Worm (Caenorhabditis elegans): Measurements from ENCODE around the gene glb-15.
A peak's percentile ranks its signal among the peaks of the same experiment; 100 is the strongest.

The glb-15 gene

DNA sequence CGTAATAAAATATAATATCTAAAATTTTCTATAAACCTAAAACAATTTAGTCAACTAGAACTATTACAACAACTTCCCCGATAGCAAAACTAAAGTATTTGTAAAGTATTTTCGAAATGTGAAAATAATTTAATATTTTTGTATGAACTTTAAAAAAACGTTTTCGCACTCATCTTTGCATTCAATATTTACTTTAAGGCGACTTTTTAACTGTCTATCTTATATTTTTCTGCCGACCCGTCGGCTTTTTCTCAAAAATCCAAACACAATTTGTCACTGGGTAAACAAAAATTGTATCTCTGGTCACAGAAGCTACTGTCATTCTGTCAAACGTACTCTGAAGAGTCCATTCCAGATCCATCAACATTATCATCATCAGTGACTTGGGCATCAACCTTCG is 12.8 kb downstream of the glb-15 start:
- TF ChIP-seq ztf-1 (GFP tag; conservative IDR thresholded peaks at IDR 0.05), result no peak
- peak; percentile 11 for TF ChIP-seq nhr-129 (tag; optimal IDR thresholded peaks at IDR 0.05)
- TF ChIP-seq unc-39 (tag; optimal IDR thresholded peaks at IDR 0.05), result no peak
- peak; percentile 27 for TF ChIP-seq F13H6.1 (tag; optimal IDR thresholded peaks at IDR 0.05)
- TF ChIP-seq fos-1 (tag; optimal IDR thresholded peaks at IDR 0.05), result no peak

DNA sequence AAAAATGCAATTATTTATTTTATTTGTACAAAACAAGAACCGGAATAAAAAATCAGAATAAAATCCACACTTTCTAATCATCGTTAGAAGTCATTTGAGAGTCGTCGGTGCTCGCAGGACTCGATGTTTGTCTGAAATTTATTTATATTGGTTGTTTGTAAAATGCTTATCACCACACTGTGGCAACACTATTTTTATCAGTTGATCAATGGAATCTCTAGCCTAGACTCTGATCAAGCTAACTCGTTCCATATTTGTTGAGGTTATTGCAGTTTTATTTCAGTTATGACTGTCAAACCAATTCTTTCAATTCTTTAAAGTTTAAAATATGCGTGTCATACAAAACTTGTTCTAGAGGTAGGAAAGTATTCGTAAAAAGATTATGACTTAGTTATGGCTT is 13.6 kb downstream of the glb-15 start, which contains the start of gene dhs-20:
Gene dhs-20 (minus strand): TSS at position 80 of the 400 bp plus-strand sequence.
- no peak for TF ChIP-seq sma-3 (GFP tag; optimal IDR thresholded peaks at IDR 0.05)
- TF ChIP-seq Y55F3AM.14 (GFP tag; optimal IDR thresholded peaks at IDR 0.05), result no peak
- no peak for TF ChIP-seq nhr-25 (tag; optimal IDR thresholded peaks at IDR 0.05)
- TF ChIP-seq nhr-10 (tag; optimal IDR thresholded peaks at IDR 0.05), result no peak
- TF ChIP-seq peb-1 (tag; optimal IDR thresholded peaks at IDR 0.05), result no peak
- TF ChIP-seq sma-9 (GFP tag; optimal IDR thresholded peaks at IDR 0.05), result peak; percentile 47
- no peak for TF ChIP-seq sma-9 (tag; optimal IDR thresholded peaks at IDR 0.05)
- TF ChIP-seq fos-1 (tag; optimal IDR thresholded peaks at IDR 0.05), result peak; percentile 51
- TF ChIP-seq nhr-12 (tag; optimal IDR thresholded peaks at IDR 0.05), result no peak
- no peak for TF ChIP-seq nhr-77 (tag; optimal IDR thresholded peaks at IDR 0.05)
- no peak for TF ChIP-seq aly-2 (tag; optimal IDR thresholded peaks at IDR 0.05)
- no peak for TF ChIP-seq snpc-4 (tag; optimal IDR thresholded peaks at IDR 0.05)
- no peak for TF ChIP-seq ama-1 (optimal IDR thresholded peaks at IDR 0.05)

ce11 chrV:11600800-11601199 is 17.3 kb downstream of the glb-15 start, which contains the start of gene F35B12.9:
Gene F35B12.9 (plus strand): TSS chrV:11601171.
- TF ChIP-seq skn-1 (tag; optimal IDR thresholded peaks at IDR 0.05) (no peak), elt-1 (tag; optimal IDR thresholded peaks at IDR 0.05) (no peak), nhr-25 (tag; optimal IDR thresholded peaks at IDR 0.05) (no peak), unc-55 (GFP tag; optimal IDR thresholded peaks at IDR 0.05) (no peak), nhr-21 (tag; optimal IDR thresholded peaks at IDR 0.05) (no peak), nhr-10 (tag; optimal IDR thresholded peaks at IDR 0.05) (no peak), ztf-4 (tag; optimal IDR thresholded peaks at IDR 0.05) (no peak), ztf-11 (tag; optimal IDR thresholded peaks at IDR 0.05) (no peak), sma-3 (GFP tag; optimal IDR thresholded peaks at IDR 0.05) (no peak), mbf-1 (tag; optimal IDR thresholded peaks at IDR 0.05) (no peak), ceh-16 (tag; optimal IDR thresholded peaks at IDR 0.05) (no peak), nhr-11 (tag; optimal IDR thresholded peaks at IDR 0.05) (no peak), nhr-6 (tag; optimal IDR thresholded peaks at IDR 0.05) (no peak)

- TF ChIP-seq ztf-4 (tag; optimal IDR thresholded peaks at IDR 0.05) (no peak), fos-1 (tag; optimal IDR thresholded peaks at IDR 0.05) (no peak), peb-1 (tag; optimal IDR thresholded peaks at IDR 0.05) (no peak), lin-13 (GFP tag; optimal IDR thresholded peaks at IDR 0.05) (no peak), nhr-21 (tag; optimal IDR thresholded peaks at IDR 0.05) (no peak), ZK546.5 (tag; optimal IDR thresholded peaks at IDR 0.05) (no peak), nhr-11 (tag; optimal IDR thresholded peaks at IDR 0.05) (no peak), elt-3 (tag; optimal IDR thresholded peaks at IDR 0.05) (no peak), Y55F3AM.14 (GFP tag; optimal IDR thresholded peaks at IDR 0.05) (no peak), dmd-4 (tag; optimal IDR thresholded peaks at IDR 0.05) (no peak), blmp-1 (tag; optimal IDR thresholded peaks at IDR 0.05; ENCODE audit: insufficient read depth) (no peak), skn-1 (tag; optimal IDR thresholded peaks at IDR 0.05) (no peak), ama-1 (optimal IDR thresholded peaks at IDR 0.05) (no peak)
Observed at ce11 chrV:11598807-11599206, 19.3 kb downstream of the glb-15 start, which contains the start of gene srx-84. Gene srx-84 (plus strand): TSS chrV:11599107.

ce11 chrV:11593888-11594287 is 24.2 kb downstream of the glb-15 start:
- TF ChIP-seq nhr-21 (tag; optimal IDR thresholded peaks at IDR 0.05) (no peak), nhr-23 (tag; optimal IDR thresholded peaks at IDR 0.05) (no peak), ama-1 (optimal IDR thresholded peaks at IDR 0.05) (no peak), dmd-4 (tag; optimal IDR thresholded peaks at IDR 0.05) (no peak), nhr-129 (tag; optimal IDR thresholded peaks at IDR 0.05) (no peak), nhr-11 (tag; optimal IDR thresholded peaks at IDR 0.05) (no peak), Y55F3AM.14 (GFP tag; optimal IDR thresholded peaks at IDR 0.05) (no peak), ztf-4 (tag; optimal IDR thresholded peaks at IDR 0.05) (no peak), mab-5 (tag; optimal IDR thresholded peaks at IDR 0.05) (no peak), ztf-11 (tag; optimal IDR thresholded peaks at IDR 0.05) (no peak), gmeb-1 (tag; optimal IDR thresholded peaks at IDR 0.05) (no peak), nhr-12 (tag; optimal IDR thresholded peaks at IDR 0.05) (no peak), C34F6.9 (tag; optimal IDR thresholded peaks at IDR 0.05) (no peak)
